Fruit fly (Drosophila melanogaster): ENCODE measurements around the gene asf1.

The asf1 gene

dm6 chr3L:19646292-19646691, 27.6 kb downstream of the asf1 start:
- TF ChIP-seq pan (optimal IDR thresholded peaks at IDR 0.05) = no peak
- no peak for TF ChIP-seq usp (GFP tag; optimal IDR thresholded peaks at IDR 0.05)
- TF ChIP-seq Dll (optimal IDR thresholded peaks at IDR 0.05) = no peak
- TF ChIP-seq psq (optimal IDR thresholded peaks at IDR 0.05) = no peak
- TF ChIP-seq EcR (GFP tag; optimal IDR thresholded peaks at IDR 0.05) = no peak
- no peak for TF ChIP-seq CG8478 (optimal IDR thresholded peaks at IDR 0.05)

dm6 chr3L:19648648-19649047, 30.0 kb downstream of the asf1 start:
- TF ChIP-seq CG8478 (optimal IDR thresholded peaks at IDR 0.05) = no peak
- no peak for TF ChIP-seq pan (optimal IDR thresholded peaks at IDR 0.05)
- TF ChIP-seq Dll (optimal IDR thresholded peaks at IDR 0.05) = no peak

- TF ChIP-seq EcR (GFP tag; optimal IDR thresholded peaks at IDR 0.05) (no peak), psq (optimal IDR thresholded peaks at IDR 0.05) (no peak), pan (optimal IDR thresholded peaks at IDR 0.05) (no peak), usp (GFP tag; optimal IDR thresholded peaks at IDR 0.05) (no peak), CG8478 (optimal IDR thresholded peaks at IDR 0.05) (no peak), Dll (optimal IDR thresholded peaks at IDR 0.05) (no peak)
Observed at dm6 chr3L:19649374-19649948, 30.8 kb downstream of the asf1 start, which contains the start of gene Oat. Gene Oat, minus strand, starts transcription at chr3L:19649851.

dm6 chr3L:19650121-19650520, 31.4 kb downstream of the asf1 start:
- TF ChIP-seq pan (optimal IDR thresholded peaks at IDR 0.05) (peak; percentile 68), psq (optimal IDR thresholded peaks at IDR 0.05) (no peak)

- TF ChIP-seq CG8478 (optimal IDR thresholded peaks at IDR 0.05) (no peak), pan (optimal IDR thresholded peaks at IDR 0.05) (no peak), psq (optimal IDR thresholded peaks at IDR 0.05) (no peak), usp (GFP tag; optimal IDR thresholded peaks at IDR 0.05) (no peak), Dll (optimal IDR thresholded peaks at IDR 0.05) (no peak), EcR (GFP tag; optimal IDR thresholded peaks at IDR 0.05) (no peak)
Observed at dm6 chr3L:19650588-19650987, 31.9 kb downstream of the asf1 start.

- no peak for TF ChIP-seq CG8478 (optimal IDR thresholded peaks at IDR 0.05)
- TF ChIP-seq EcR (GFP tag; optimal IDR thresholded peaks at IDR 0.05) = no peak
- no peak for TF ChIP-seq usp (GFP tag; optimal IDR thresholded peaks at IDR 0.05)
- no peak for TF ChIP-seq Dll (optimal IDR thresholded peaks at IDR 0.05)
- no peak for TF ChIP-seq psq (optimal IDR thresholded peaks at IDR 0.05)
- TF ChIP-seq pan (optimal IDR thresholded peaks at IDR 0.05) = no peak
Observed at dm6 chr3L:19653470-19653869, 34.8 kb downstream of the asf1 start.

- TF ChIP-seq usp (GFP tag; optimal IDR thresholded peaks at IDR 0.05) (no peak), psq (optimal IDR thresholded peaks at IDR 0.05) (no peak), pan (optimal IDR thresholded peaks at IDR 0.05) (no peak), EcR (GFP tag; optimal IDR thresholded peaks at IDR 0.05) (no peak), Dll (optimal IDR thresholded peaks at IDR 0.05) (no peak), CG8478 (optimal IDR thresholded peaks at IDR 0.05) (no peak)
Observed at dm6 chr3L:19655923-19656322, 37.2 kb downstream of the asf1 start.

dm6 chr3L:19662892-19663291, 44.2 kb downstream of the asf1 start:
- TF ChIP-seq usp (GFP tag; optimal IDR thresholded peaks at IDR 0.05) = no peak

- TF ChIP-seq psq (optimal IDR thresholded peaks at IDR 0.05) (no peak), Dll (optimal IDR thresholded peaks at IDR 0.05) (peak; percentile 59)
Observed at dm6 chr3L:19663605-19664230, 45.0 kb downstream of the asf1 start, which contains the start of gene tey. Gene tey, minus strand, starts transcription at chr3L:19664104.

- TF ChIP-seq pan (optimal IDR thresholded peaks at IDR 0.05) (no peak), Dll (optimal IDR thresholded peaks at IDR 0.05) (no peak), EcR (GFP tag; optimal IDR thresholded peaks at IDR 0.05) (no peak), usp (GFP tag; optimal IDR thresholded peaks at IDR 0.05) (no peak), CG8478 (optimal IDR thresholded peaks at IDR 0.05) (no peak), psq (optimal IDR thresholded peaks at IDR 0.05) (no peak)
Observed at dm6 chr3L:19665059-19665626, 46.4 kb downstream of the asf1 start.
